Worm (Caenorhabditis elegans) whole organism, early embryonic: Measurements from ENCODE around the gene sre-5.

Experiments used
- aly-1 ChIP-seq: sonication (generic microtip); optimal IDR thresholded peaks from 2 replicates; lab custom pipeline; 2016; ENCODE audit warnings: missing genetic modification characterization, missing compliant biosample characterization
- ama-1 ChIP-seq: fragments of 150-350 bp; optimal IDR thresholded peaks from 2 replicates; lab custom pipeline; 2014
- ceh-36 ChIP-seq: sonication (generic microtip); optimal IDR thresholded peaks from 2 replicates; lab custom pipeline; 2016; ENCODE audit warnings: missing genetic modification characterization, inconsistent platforms, missing compliant biosample characterization
- ets-7 ChIP-seq: sonication (generic microtip); optimal IDR thresholded peaks from 2 replicates; lab custom pipeline; 2016; ENCODE audit warnings: missing genotype, missing genetic modification characterization, missing compliant biosample characterization
- flt-1 ChIP-seq: fragments of 200-800 bp; sonication (Bioruptor generic); IDR thresholded peaks from 2 replicates; pipeline ENCODE4 v1.3.6; 2022; ENCODE audit warnings: missing genetic modification characterization, missing compliant biosample characterization
- hmbx-1 ChIP-seq: sonication (generic microtip); optimal IDR thresholded peaks from 2 replicates; lab custom pipeline; 2016; ENCODE audit warnings: mild to moderate bottlenecking, missing genetic modification characterization, missing compliant biosample characterization
- hnd-1 ChIP-seq: sonication (generic microtip); optimal IDR thresholded peaks from 2 replicates; lab custom pipeline; 2016; ENCODE audit warnings: missing genetic modification characterization, missing compliant biosample characterization
- pes-1 ChIP-seq: fragments of 200-800 bp; sonication (Bioruptor generic); IDR thresholded peaks from 2 replicates; pipeline ENCODE4 v1.3.6; 2022; ENCODE audit warnings: missing genetic modification reagents, missing genetic modification characterization, missing compliant biosample characterization
- sea-1 ChIP-seq: fragments of 200-800 bp; sonication (Bioruptor generic); conservative IDR thresholded peaks from 2 replicates; pipeline ENCODE4 v1.3.6; 2022; ENCODE audit warnings: missing genetic modification characterization, missing compliant biosample characterization
- tbx-11 ChIP-seq: fragments of 200-800 bp; sonication (Bioruptor generic); IDR thresholded peaks from 2 replicates; pipeline ENCODE4 v1.3.6; 2022; ENCODE audit warnings: missing genetic modification characterization, missing compliant biosample characterization
- tbx-37 ChIP-seq: fragments of 200-800 bp; sonication (Bioruptor generic); conservative IDR thresholded peaks from 2 replicates; pipeline ENCODE4 v1.3.6; 2022; ENCODE audit warnings: missing genetic modification reagents, missing genetic modification characterization, missing compliant biosample characterization
- tra-4 ChIP-seq: sonication (generic microtip); optimal IDR thresholded peaks from 2 replicates; lab custom pipeline; 2017; ENCODE audit warnings: missing genetic modification characterization, missing compliant biosample characterization

ce11 chrIV:3601846-3602245, 36.8 kb downstream of the sre-5 start:
- TF ChIP-seq ama-1 (no peak), tbx-11 (GFP tag; lab: Robert Waterston, UW) (no peak), sea-1 (GFP tag; lab: Robert Waterston, UW) (no peak), hnd-1 (tag; lab: Kevin White, UChicago) (no peak), ceh-36 (no peak), flt-1 (no peak), pes-1 (GFP tag; lab: Robert Waterston, UW) (no peak), ets-7 (no peak), tbx-37 (GFP tag; lab: Robert Waterston, UW) (no peak), hmbx-1 (tag; lab: Kevin White, UChicago) (no peak), aly-1 (tag; lab: Kevin White, UChicago) (no peak), tra-4 (tag; lab: Kevin White, UChicago) (no peak)
